Worm (Caenorhabditis elegans): Measurements from ENCODE around the gene grl-14.

The grl-14 gene

DNA sequence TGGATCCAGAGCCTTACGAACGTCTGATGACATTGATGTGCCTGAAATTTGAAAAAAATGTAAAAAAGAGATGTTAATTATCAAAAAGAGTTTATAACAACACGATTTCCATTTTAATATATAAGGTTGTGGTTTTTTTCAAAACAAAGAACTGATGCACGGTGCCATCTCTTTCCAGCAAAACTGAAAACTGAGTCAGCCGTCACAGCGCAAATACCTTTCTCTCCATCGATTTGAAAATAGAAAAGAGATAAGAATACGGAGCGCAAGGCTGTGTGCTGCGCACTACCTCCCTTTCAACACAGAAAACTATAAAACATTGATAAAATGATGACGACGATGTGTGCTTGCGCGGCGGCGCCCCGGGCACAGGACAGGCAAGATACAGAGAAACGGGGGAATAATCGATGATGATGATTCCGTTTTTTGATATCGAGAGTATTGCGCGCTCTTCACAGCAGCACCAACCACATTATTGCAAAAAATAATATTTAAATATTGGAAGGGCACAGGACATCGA is 32.9 kb upstream of the grl-14 start, which contains the start of gene Y44A6D.3 (continued):
- no peak for TF ChIP-seq ceh-20 (GFP tag; IDR thresholded peaks at IDR 0.05)
- no peak for TF ChIP-seq nhr-11 (tag; optimal IDR thresholded peaks at IDR 0.05)
- TF ChIP-seq arid-1 (GFP tag; conservative IDR thresholded peaks at IDR 0.05), result no peak
- no peak for TF ChIP-seq nhr-41 (GFP tag; IDR thresholded peaks at IDR 0.05)
- TF ChIP-seq T20F7.1 (GFP tag; optimal IDR thresholded peaks at IDR 0.05), result no peak
- no peak for TF ChIP-seq ZK546.5 (tag; optimal IDR thresholded peaks at IDR 0.05)
- TF ChIP-seq hlh-30 (tag; optimal IDR thresholded peaks at IDR 0.05; ENCODE audit: insufficient read depth), result peak; percentile 3
- no peak for TF ChIP-seq egl-27 (tag; optimal IDR thresholded peaks at IDR 0.05)
- TF ChIP-seq cey-2 (tag; optimal IDR thresholded peaks at IDR 0.05; ENCODE audit: borderline replicate concordance, insufficient read depth), result no peak
- no peak for TF ChIP-seq zip-2 (tag; optimal IDR thresholded peaks at IDR 0.05)
- TF ChIP-seq pha-4 (GFP tag; IDR thresholded peaks at IDR 0.05), result no peak
- TF ChIP-seq pha-4 (tag; optimal IDR thresholded peaks at IDR 0.05), result no peak
- TF ChIP-seq unc-62 (GFP tag; optimal IDR thresholded peaks at IDR 0.05 in 1 of 2), result no peak
- no peak for TF ChIP-seq unc-62 (tag; optimal IDR thresholded peaks at IDR 0.05)
- no peak for TF ChIP-seq nhr-111 (GFP tag; optimal IDR thresholded peaks at IDR 0.05)
- no peak for TF ChIP-seq tra-1 (GFP tag; IDR thresholded peaks at IDR 0.05)
- no peak for TF ChIP-seq ZK337.2 (GFP tag; IDR thresholded peaks at IDR 0.05)
- TF ChIP-seq vab-7 (GFP tag; IDR thresholded peaks at IDR 0.05), result no peak
- no peak for TF ChIP-seq zfp-3 (GFP tag; conservative IDR thresholded peaks at IDR 0.05)
- no peak for TF ChIP-seq nhr-25 (tag; optimal IDR thresholded peaks at IDR 0.05; ENCODE audit: borderline replicate concordance, insufficient read depth)
- TF ChIP-seq dmd-8 (GFP tag; IDR thresholded peaks at IDR 0.05), result no peak
- TF ChIP-seq ceh-82 (tag; optimal IDR thresholded peaks at IDR 0.05), result no peak
- no peak for TF ChIP-seq nhr-6 (tag; optimal IDR thresholded peaks at IDR 0.05)
- TF ChIP-seq nhr-28 (tag; optimal IDR thresholded peaks at IDR 0.05), result peak; percentile 36
- TF ChIP-seq hlh-11 (tag; optimal IDR thresholded peaks at IDR 0.05), result peak; percentile 66
- no peak for TF ChIP-seq nhr-42 (GFP tag; IDR thresholded peaks at IDR 0.05)
- no peak for TF ChIP-seq fkh-10 (GFP tag; optimal IDR thresholded peaks at IDR 0.05)
- TF ChIP-seq saeg-2 (GFP tag; IDR thresholded peaks at IDR 0.05), result no peak
- TF ChIP-seq nhr-48 (tag; optimal IDR thresholded peaks at IDR 0.05), result no peak

DNA sequence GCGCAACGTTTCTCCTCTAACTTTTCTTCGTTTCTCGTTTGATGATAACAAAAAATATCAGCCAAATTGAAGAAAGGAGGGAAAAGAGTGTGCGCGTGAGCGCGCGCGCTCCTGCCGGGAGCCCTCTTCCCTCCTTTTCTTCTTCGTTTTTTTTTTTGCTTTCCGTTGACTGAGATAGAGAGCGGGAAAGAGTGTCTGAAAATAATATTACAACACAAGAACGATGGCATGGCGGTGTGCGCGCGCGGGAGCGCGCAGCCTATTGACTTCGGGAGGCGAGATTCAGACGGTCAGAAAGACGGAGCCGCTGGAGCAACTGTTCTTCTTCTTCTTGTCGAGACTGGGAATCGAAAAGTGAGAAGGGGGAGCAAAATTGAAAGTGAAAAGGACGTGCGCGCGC is 31.6 kb upstream of the grl-14 start:
- TF ChIP-seq Y5F2A.4 (GFP tag; optimal IDR thresholded peaks at IDR 0.05) (no peak), ceh-28 (tag; optimal IDR thresholded peaks at IDR 0.05) (no peak), php-3 (GFP tag; IDR thresholded peaks at IDR 0.05) (no peak), zfp-3 (GFP tag; conservative IDR thresholded peaks at IDR 0.05) (no peak), madf-5 (GFP tag; IDR thresholded peaks at IDR 0.05) (no peak), ctbp-1 (GFP tag; IDR thresholded peaks at IDR 0.05) (no peak), egl-27 (tag; optimal IDR thresholded peaks at IDR 0.05) (no peak), snpc-1.2 (GFP tag; IDR thresholded peaks at IDR 0.05) (no peak), lin-38 (GFP tag; IDR thresholded peaks at IDR 0.05) (no peak), dmd-9 (GFP tag; IDR thresholded peaks at IDR 0.05) (no peak), hmg-1.1 (GFP tag; IDR thresholded peaks at IDR 0.05) (0 out of 2 replicates have a peak, but pooled peaks have one; percentile 21), cey-2 (tag; optimal IDR thresholded peaks at IDR 0.05; ENCODE audit: borderline replicate concordance, insufficient read depth) (no peak), pqm-1 (tag; optimal IDR thresholded peaks at IDR 0.05) (peak; percentile 47), ZK546.5 (tag; optimal IDR thresholded peaks at IDR 0.05) (no peak), ces-1 (GFP tag; optimal IDR thresholded peaks at IDR 0.05) (no peak), tra-1 (GFP tag; IDR thresholded peaks at IDR 0.05) (no peak), ceh-62 (tag; optimal IDR thresholded peaks at IDR 0.05) (no peak), D1046.2 (GFP tag; IDR thresholded peaks at IDR 0.05) (no peak), nhr-76 (tag; optimal IDR thresholded peaks at IDR 0.05) (no peak), ama-1 (optimal IDR thresholded peaks at IDR 0.05) (no peak), dve-1 (tag; optimal IDR thresholded peaks at IDR 0.05; ENCODE audit: insufficient read depth) (peak; percentile 78), dpl-1 (GFP tag; optimal IDR thresholded peaks at IDR 0.05) (no peak), mxl-3 (GFP tag; optimal IDR thresholded peaks at IDR 0.05) (no peak), nhr-237 (tag; optimal IDR thresholded peaks at IDR 0.05) (no peak), F26F4.8 (GFP tag; conservative IDR thresholded peaks at IDR 0.05) (no peak), dmd-6 (GFP tag; IDR thresholded peaks at IDR 0.05) (peak; percentile 39; the same call in 1 of the 2 replicates), ZK337.2 (GFP tag; IDR thresholded peaks at IDR 0.05) (no peak), aha-1 (tag) (peak; percentile 22)

Data from whole organism, L4 larva.